Worm (Caenorhabditis elegans): ENCODE measurements around the gene let-858.

ce11 chrII:11043546-11044192 lies 21.5 kb downstream of the let-858 start:
- TF ChIP-seq him-1 (tag; optimal IDR thresholded peaks at IDR 0.05) (no peak), dao-5 (tag; optimal IDR thresholded peaks at IDR 0.05) (no peak)
